Worm (Caenorhabditis elegans) whole organism, late embryonic: ENCODE measurements around the gene T07F12.4.

Experiments
- C38D4.7 ChIP-seq: fragments of 200-800 bp; sonication (Bioruptor generic); optimal IDR thresholded peaks from 2 replicates; lab custom pipeline; 2018; ENCODE audit warnings: mild to moderate bottlenecking, missing genetic modification characterization, moderate library complexity, missing compliant biosample characterization
- F13H6.1 ChIP-seq: sonication (generic microtip); optimal IDR thresholded peaks from 2 replicates; lab custom pipeline; 2016; ENCODE audit warnings: missing genetic modification characterization, missing compliant biosample characterization
- T23F11.4 ChIP-seq: fragments of 200-800 bp; sonication (Bioruptor generic); optimal IDR thresholded peaks from 2 replicates; lab custom pipeline; 2018; ENCODE audit warnings: mild to moderate bottlenecking, missing genetic modification characterization, missing compliant biosample characterization
- Y22D7AL.16 ChIP-seq: sonication (generic microtip); optimal IDR thresholded peaks from 2 replicates; lab custom pipeline; 2016; ENCODE audit warnings: missing genetic modification characterization, missing compliant biosample characterization
- ceh-14 ChIP-seq: sonication (generic microtip); optimal IDR thresholded peaks from 2 replicates; lab custom pipeline; 2016; ENCODE audit warnings: missing genotype, missing genetic modification characterization, missing compliant biosample characterization
- ceh-22 ChIP-seq: sonication (generic microtip); optimal IDR thresholded peaks from 2 replicates; lab custom pipeline; 2017; ENCODE audit warnings: missing biosample characterization, missing genetic modification characterization
- ceh-24 ChIP-seq: sonication (generic microtip); optimal IDR thresholded peaks from 2 replicates; lab custom pipeline; 2016; ENCODE audit warnings: mild to moderate bottlenecking, missing genetic modification characterization, missing compliant biosample characterization
- ceh-30 ChIP-seq: fragments of 150-350 bp; optimal IDR thresholded peaks from 2 replicates; lab custom pipeline; 2014; ENCODE audit warnings: missing biosample characterization, missing genetic modification characterization
- ceh-31 ChIP-seq: sonication (generic microtip); optimal IDR thresholded peaks from 2 replicates; lab custom pipeline; 2016; ENCODE audit warnings: missing genetic modification characterization, missing compliant biosample characterization
- ceh-34 ChIP-seq: sonication (generic microtip); optimal IDR thresholded peaks from 2 replicates; lab custom pipeline; 2016; ENCODE audit warnings: mild to moderate bottlenecking, missing genetic modification characterization, missing compliant biosample characterization
- ceh-45 ChIP-seq: fragments of 200-800 bp; sonication (Bioruptor generic); IDR thresholded peaks from 2 replicates; pipeline ENCODE4 v1.3.6; 2022; ENCODE audit warnings: missing genetic modification reagents, missing genetic modification characterization, missing compliant biosample characterization
- ceh-6 ChIP-seq: fragments of 200-800 bp; sonication (Bioruptor generic); optimal IDR thresholded peaks from 2 replicates; lab custom pipeline; 2018; ENCODE audit warnings: mild to moderate bottlenecking, missing genetic modification characterization, missing compliant biosample characterization
- dmd-4 ChIP-seq: sonication (generic microtip); optimal IDR thresholded peaks from 2 replicates; lab custom pipeline; 2016; ENCODE audit warnings: borderline replicate concordance, missing genetic modification characterization, missing compliant biosample characterization
- dve-1 ChIP-seq: sonication (generic microtip); optimal IDR thresholded peaks from 2 replicates; lab custom pipeline; 2017; ENCODE audit warnings: antibody characterized with exemption, mild to moderate bottlenecking, missing genetic modification characterization, missing compliant biosample characterization
- elt-4 ChIP-seq: sonication (generic microtip); optimal IDR thresholded peaks from 2 replicates; lab custom pipeline; 2016; ENCODE audit warnings: missing genetic modification characterization, missing compliant biosample characterization
- eyg-1 ChIP-seq: sonication (generic microtip); optimal IDR thresholded peaks from 2 replicates; lab custom pipeline; 2016; ENCODE audit warnings: missing genotype, missing genetic modification characterization, missing compliant biosample characterization
- fax-1 ChIP-seq: sonication (generic microtip); optimal IDR thresholded peaks from 2 replicates; lab custom pipeline; 2016; ENCODE audit warnings: missing genotype, missing genetic modification characterization, missing compliant biosample characterization
- fkh-10 ChIP-seq: fragments of 150-350 bp; optimal IDR thresholded peaks from 2 replicates; lab custom pipeline; 2014; ENCODE audit warnings: missing biosample characterization, missing genetic modification reagents, missing genetic modification characterization
- hlh-15 ChIP-seq: sonication (generic microtip); optimal IDR thresholded peaks from 2 replicates; lab custom pipeline; 2016; ENCODE audit warnings: missing genetic modification characterization, missing compliant biosample characterization
- hlh-30 ChIP-seq: sonication (generic microtip); optimal IDR thresholded peaks from 2 replicates; lab custom pipeline; 2017; ENCODE audit warnings: antibody characterized with exemption, missing genetic modification characterization, missing compliant biosample characterization; ENCODE audit not compliant: insufficient read depth
- nfya-1 ChIP-seq: sonication (generic microtip); optimal IDR thresholded peaks from 2 replicates; lab custom pipeline; 2017; ENCODE audit warnings: missing genetic modification characterization, mild to moderate bottlenecking, missing compliant biosample characterization, antibody characterized with exemption, moderate library complexity
- nhr-11 ChIP-seq: fragments of 150-350 bp; optimal IDR thresholded peaks from 2 replicates; lab custom pipeline; 2014; ENCODE audit warnings: missing biosample characterization, missing genetic modification characterization
- nhr-232 ChIP-seq: sonication (generic microtip); optimal IDR thresholded peaks from 2 replicates; lab custom pipeline; 2016; ENCODE audit warnings: missing genetic modification characterization, missing compliant biosample characterization
- odd-2 ChIP-seq: sonication (generic microtip); optimal IDR thresholded peaks from 2 replicates; lab custom pipeline; 2017; ENCODE audit warnings: antibody characterized with exemption, mild to moderate bottlenecking, missing genetic modification characterization, missing compliant biosample characterization
- pag-3 ChIP-seq: sonication (generic microtip); optimal IDR thresholded peaks from 2 replicates; lab custom pipeline; 2016; ENCODE audit warnings: missing compliant biosample characterization, missing genetic modification characterization, borderline replicate concordance
- pax-1 ChIP-seq: fragments of 150-350 bp; optimal IDR thresholded peaks from 2 replicates; lab custom pipeline; 2014; ENCODE audit warnings: missing biosample characterization, missing genetic modification characterization
- pha-2 ChIP-seq: sonication (generic microtip); optimal IDR thresholded peaks from 2 replicates; lab custom pipeline; 2017; ENCODE audit warnings: mild to moderate bottlenecking, missing genetic modification characterization, missing compliant biosample characterization
- pqm-1 ChIP-seq: sonication (generic microtip); optimal IDR thresholded peaks from 2 replicates; lab custom pipeline; 2016; ENCODE audit warnings: missing genetic modification characterization, missing compliant biosample characterization
- pros-1 ChIP-seq: fragments of 150-350 bp; optimal IDR thresholded peaks from 2 replicates; lab custom pipeline; 2014; ENCODE audit warnings: missing biosample characterization, missing genetic modification reagents, missing genetic modification characterization
- sox-2 ChIP-seq: fragments of 200-800 bp; sonication (Bioruptor generic); IDR thresholded peaks from 2 replicates; pipeline ENCODE4 v1.3.6; 2022; ENCODE audit warnings: missing genetic modification reagents, missing genetic modification characterization, missing compliant biosample characterization
- ttx-3 ChIP-seq: sonication (generic microtip); optimal IDR thresholded peaks from 2 replicates; lab custom pipeline; 2016; ENCODE audit warnings: missing genetic modification reagents, missing genetic modification characterization, missing compliant biosample characterization
- unc-42 ChIP-seq: sonication (generic microtip); optimal IDR thresholded peaks from 2 replicates; lab custom pipeline; 2016; ENCODE audit warnings: missing genotype, missing genetic modification characterization, missing compliant biosample characterization
- unc-86 ChIP-seq: sonication (generic microtip); optimal IDR thresholded peaks from 2 replicates; lab custom pipeline; 2016; ENCODE audit warnings: missing genetic modification characterization, missing compliant biosample characterization
- ztf-16 ChIP-seq: sonication (generic microtip); optimal IDR thresholded peaks from 2 replicates; lab custom pipeline; 2017; ENCODE audit warnings: missing genetic modification characterization, missing compliant biosample characterization

Gene T07F12.4

DNA sequence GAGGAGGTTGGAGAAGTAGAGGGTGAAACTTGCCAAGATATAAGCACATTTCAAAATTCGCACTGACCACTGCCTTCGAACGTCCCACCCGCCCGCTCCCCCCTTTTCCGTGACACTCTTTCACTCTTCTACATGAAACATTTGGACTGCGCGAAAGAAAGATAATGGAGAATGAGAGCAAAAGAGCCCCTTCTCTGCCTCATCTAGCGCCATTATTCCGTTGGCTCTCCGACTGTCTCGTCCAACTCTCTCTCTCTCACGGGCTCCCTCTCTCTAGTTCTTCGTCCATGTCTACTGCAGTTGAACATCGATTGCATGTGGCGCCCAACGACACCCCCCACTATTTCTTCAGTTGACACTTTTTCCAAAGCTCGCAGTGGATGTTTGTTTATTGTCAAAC is 32.4 kb upstream of the T07F12.4 start:
- no peak for TF ChIP-seq ceh-14
- TF ChIP-seq pag-3 (tag; lab: Kevin White, UChicago) = no peak
- TF ChIP-seq ceh-24 (tag; lab: Kevin White, UChicago) = no peak
- TF ChIP-seq Y22D7AL.16 = no peak
- TF ChIP-seq nhr-232 (tag; lab: Kevin White, UChicago) = no peak
- TF ChIP-seq T23F11.4 = no peak
- TF ChIP-seq sox-2 (GFP tag; lab: Robert Waterston, UW) = no peak
- TF ChIP-seq fkh-10 = no peak
- TF ChIP-seq pqm-1 (tag; lab: Kevin White, UChicago) = no peak
- no peak for TF ChIP-seq C38D4.7 (GFP tag; lab: Kevin White, UChicago)
- no peak for TF ChIP-seq pax-1 (tag; lab: Kevin White, UChicago)
- TF ChIP-seq ceh-34 (tag; lab: Kevin White, UChicago) = no peak
- no peak for TF ChIP-seq hlh-30 (tag; lab: Kevin White, UChicago)
- no peak for TF ChIP-seq ceh-45 (GFP tag; lab: Robert Waterston, UW)
- TF ChIP-seq fax-1 (tag; lab: Kevin White, UChicago) = no peak
- no peak for TF ChIP-seq hlh-15 (tag; lab: Kevin White, UChicago)
- no peak for TF ChIP-seq odd-2

DNA sequence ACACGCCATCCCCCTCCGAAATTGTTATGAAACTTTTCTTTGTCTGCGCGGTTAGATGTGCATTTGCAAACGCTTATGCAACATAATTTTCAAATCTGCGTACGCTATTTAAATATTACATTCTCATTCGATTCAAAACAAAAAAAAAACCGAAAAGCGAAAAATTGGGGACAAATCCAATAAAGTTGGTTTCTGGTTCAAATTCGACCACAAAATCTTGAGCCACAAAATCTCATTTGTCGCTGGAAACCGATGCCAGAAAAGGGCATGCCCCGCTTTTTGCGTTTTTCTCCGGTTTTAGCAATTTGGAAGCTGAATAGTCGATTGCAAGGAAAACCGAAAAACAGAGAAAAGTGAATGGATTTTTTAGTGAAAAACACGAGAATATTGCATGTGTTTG is 31.4 kb upstream of the T07F12.4 start:
- TF ChIP-seq ttx-3 (no peak), unc-42 (tag; lab: Kevin White, UChicago) (peak; percentile 76), pha-2 (tag; lab: Kevin White, UChicago) (no peak), pqm-1 (tag; lab: Kevin White, UChicago) (no peak)

DNA sequence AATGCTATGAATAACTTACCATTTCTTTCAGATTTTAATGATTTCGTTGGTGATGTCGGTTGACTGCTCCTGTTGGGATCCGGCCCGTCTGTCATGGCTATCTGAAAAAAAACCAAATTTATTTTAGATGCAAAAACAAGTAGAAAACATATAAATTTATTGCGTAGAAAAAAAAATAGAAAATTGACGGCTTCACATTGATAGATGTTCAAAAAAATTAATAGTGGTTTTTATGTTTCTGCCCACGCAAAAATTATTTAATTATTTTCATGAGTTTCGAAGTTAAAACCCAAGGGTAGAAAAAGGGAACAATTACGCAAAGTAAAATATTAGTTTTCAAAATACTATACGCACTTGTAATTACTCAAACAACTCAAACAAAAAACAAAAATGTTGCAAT is 29.0 kb upstream of the T07F12.4 start, which contains the start of gene mct-4:
Gene mct-4, minus strand, starts transcription at position 101 of the 400 bp plus-strand sequence.
- TF ChIP-seq dve-1 (tag; lab: Kevin White, UChicago) (no peak), Y22D7AL.16 (no peak), ceh-24 (tag; lab: Kevin White, UChicago) (no peak), nhr-11 (tag; lab: Kevin White, UChicago) (no peak), elt-4 (no peak), T23F11.4 (no peak), pax-1 (tag; lab: Kevin White, UChicago) (no peak), pag-3 (tag; lab: Kevin White, UChicago) (no peak), ceh-6 (GFP tag; lab: Kevin White, UChicago) (no peak), C38D4.7 (GFP tag; lab: Kevin White, UChicago) (no peak), pros-1 (tag; lab: Kevin White, UChicago) (no peak), F13H6.1 (tag; lab: Kevin White, UChicago) (no peak), ttx-3 (no peak), sox-2 (GFP tag; lab: Robert Waterston, UW) (no peak), ceh-31 (tag; lab: Kevin White, UChicago) (no peak), pha-2 (tag; lab: Kevin White, UChicago) (no peak)

DNA sequence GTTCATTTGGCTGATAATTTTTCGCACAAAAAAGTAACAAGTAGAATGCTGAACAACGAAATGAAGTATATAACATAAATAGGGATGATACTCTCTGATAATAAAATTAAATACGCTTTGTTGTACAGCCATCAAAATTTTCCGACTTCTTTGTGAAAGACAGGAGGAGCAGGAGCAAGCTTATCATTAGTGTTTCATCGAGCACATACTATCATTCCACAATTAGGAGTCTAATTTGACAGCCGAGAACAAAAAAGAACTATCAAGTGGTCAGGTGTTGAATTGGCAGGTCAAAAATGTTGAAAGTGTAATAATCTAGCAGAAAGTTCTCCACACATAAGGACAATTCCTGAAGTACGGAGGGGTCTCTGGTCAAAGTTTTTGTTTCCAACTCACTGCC is 27.5 kb upstream of the T07F12.4 start:
- TF ChIP-seq elt-4 = no peak
- no peak for TF ChIP-seq C38D4.7 (GFP tag; lab: Kevin White, UChicago)
- TF ChIP-seq nfya-1 (tag; lab: Kevin White, UChicago) = no peak
- no peak for TF ChIP-seq ztf-16 (tag; lab: Kevin White, UChicago)
- no peak for TF ChIP-seq ceh-30 (tag; lab: Kevin White, UChicago)
- TF ChIP-seq ceh-31 (tag; lab: Kevin White, UChicago) = no peak
- no peak for TF ChIP-seq unc-42 (tag; lab: Kevin White, UChicago)
- no peak for TF ChIP-seq ceh-22 (tag; lab: Kevin White, UChicago)
- no peak for TF ChIP-seq ceh-14
- no peak for TF ChIP-seq unc-86
- TF ChIP-seq eyg-1 (tag; lab: Kevin White, UChicago) = no peak
- TF ChIP-seq dmd-4 (tag; lab: Kevin White, UChicago) = no peak
- no peak for TF ChIP-seq ceh-24 (tag; lab: Kevin White, UChicago)
- no peak for TF ChIP-seq F13H6.1 (tag; lab: Kevin White, UChicago)
